Fruit fly (Drosophila melanogaster) Kc167 (cell line): ENCODE results near the gene CG34263.

ENCODE experiments used
- Myc ChIP-seq: fragments of >200 bp; optimal IDR thresholded peaks from 2 replicates; lab custom pipeline; 2017; ENCODE audit warnings: missing external identifiers
- psq ChIP-seq: fragments of >200 bp; optimal IDR thresholded peaks from 2 replicates; lab custom pipeline; 2017; ENCODE audit warnings: missing external identifiers
- ttk ChIP-seq: sonication (Bioruptor generic); optimal IDR thresholded peaks from 2 replicates; lab custom pipeline; 2017; ENCODE audit warnings: missing external identifiers

DNA sequence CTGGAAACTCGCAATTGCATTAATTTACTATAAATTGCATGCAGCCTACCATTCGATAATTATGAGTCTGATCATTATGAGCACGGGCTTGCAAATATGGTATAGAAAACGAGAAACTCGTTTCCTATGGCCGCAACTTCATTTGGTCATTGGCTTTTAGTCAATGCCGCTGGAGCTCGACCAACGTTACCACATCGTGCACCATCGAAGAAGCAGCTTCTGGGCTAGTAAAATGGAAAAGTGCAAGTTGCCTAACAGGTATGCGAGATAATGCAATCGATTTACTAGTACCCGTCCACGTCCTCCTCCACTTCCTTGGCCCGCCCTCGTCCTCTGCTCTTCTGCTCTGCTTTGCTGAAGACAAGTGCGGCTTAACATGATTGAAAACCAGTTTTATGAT is 18.5 kb upstream of the CG34263 start:
- TF ChIP-seq Myc (lab: Kevin White, UChicago) (no peak), psq (lab: Kevin White, UChicago) (no peak), ttk (lab: Kevin White, UChicago) (no peak)
